Worm (Caenorhabditis elegans) whole organism, L2 larva: Measurements from ENCODE around the gene C33A12.19.

Experiments
- F13H6.1 ChIP-seq: sonication (generic microtip); optimal IDR thresholded peaks from 2 replicates; lab custom pipeline; 2016; ENCODE audit warnings: missing genetic modification characterization, missing compliant biosample characterization
- Y55F3AM.14 ChIP-seq: fragments of 200-800 bp; sonication (Bioruptor generic); optimal IDR thresholded peaks from 2 replicates; lab custom pipeline; 2018; ENCODE audit warnings: mild to moderate bottlenecking, missing genetic modification characterization, missing compliant biosample characterization
- ZK546.5 ChIP-seq: sonication (generic microtip); optimal IDR thresholded peaks from 2 replicates; lab custom pipeline; 2017; ENCODE audit warnings: missing biosample characterization, missing genetic modification characterization
- alr-1 ChIP-seq: fragments of 150-350 bp; optimal IDR thresholded peaks from 2 replicates; lab custom pipeline; 2014; ENCODE audit warnings: missing biosample characterization, missing genetic modification characterization
- ama-1 ChIP-seq: fragments of 150-350 bp; optimal IDR thresholded peaks from 2 replicates; lab custom pipeline; 2018; ENCODE audit warnings: inconsistent platforms
- blmp-1 ChIP-seq: sonication (generic microtip); optimal IDR thresholded peaks from 2 replicates; lab custom pipeline; 2017; ENCODE audit warnings: missing genetic modification characterization, mild to moderate bottlenecking, missing compliant biosample characterization, antibody characterized with exemption, moderate library complexity; ENCODE audit not compliant: insufficient read depth
- crh-2 ChIP-seq: sonication (generic microtip); optimal IDR thresholded peaks from 2 replicates; lab custom pipeline; 2017; ENCODE audit warnings: missing biosample characterization, missing genetic modification characterization
- dmd-4 ChIP-seq: sonication (generic microtip); optimal IDR thresholded peaks from 2 replicates; lab custom pipeline; 2017; ENCODE audit warnings: missing biosample characterization, missing genetic modification characterization
- egl-27 ChIP-seq: sonication (generic microtip); optimal IDR thresholded peaks from 3 replicates; lab custom pipeline; 2017; ENCODE audit warnings: missing biosample characterization, missing genetic modification reagents, missing genetic modification characterization
- elt-1 ChIP-seq: fragments of 150-350 bp; optimal IDR thresholded peaks from 2 replicates; lab custom pipeline; 2014; ENCODE audit warnings: missing biosample characterization, missing genetic modification characterization
- gmeb-1 ChIP-seq: fragments of 150-350 bp; optimal IDR thresholded peaks from 2 replicates; lab custom pipeline; 2014; ENCODE audit warnings: missing biosample characterization, missing genetic modification characterization
- lin-11 ChIP-seq: fragments of 150-350 bp; sonication (generic microtip); optimal IDR thresholded peaks from 2 replicates; lab custom pipeline; 2014; ENCODE audit warnings: missing biosample characterization, missing genetic modification characterization, inconsistent platforms, mixed read lengths
- lin-39 ChIP-seq: fragments of 150-350 bp; optimal IDR thresholded peaks from 2 replicates; lab custom pipeline; 2014; ENCODE audit warnings: missing biosample characterization, missing genetic modification reagents, missing genetic modification characterization
- lsy-2 ChIP-seq, 2 experiments: fragments of 150-350 bp in 1 of 2; sonication (generic microtip) in 1 of 2; optimal IDR thresholded peaks; 2 replicates each; lab custom pipeline; 2014 to 2017; ENCODE audit warnings: missing biosample characterization in 2 of 2, missing genetic modification characterization in 2 of 2
- mab-5 ChIP-seq: fragments of 150-350 bp; optimal IDR thresholded peaks from 2 replicates; lab custom pipeline; 2014; ENCODE audit warnings: missing biosample characterization, missing genetic modification characterization
- mbf-1 ChIP-seq: sonication (generic microtip); optimal IDR thresholded peaks from 2 replicates; lab custom pipeline; 2017; ENCODE audit warnings: missing biosample characterization, missing genetic modification characterization
- mdl-1 ChIP-seq, 2 experiments: fragments of 150-350 bp in 1 of 2; sonication (generic microtip) in 1 of 2; optimal IDR thresholded peaks; 2 replicates each; lab custom pipeline; 2017; ENCODE audit warnings: missing biosample characterization in 2 of 2, missing genetic modification characterization in 2 of 2
- nhr-11 ChIP-seq: fragments of 150-350 bp; optimal IDR thresholded peaks from 2 replicates; lab custom pipeline; 2014; ENCODE audit warnings: missing biosample characterization, missing genetic modification characterization
- nhr-12 ChIP-seq: fragments of 150-350 bp; optimal IDR thresholded peaks from 2 replicates; lab custom pipeline; 2014; ENCODE audit warnings: missing biosample characterization, missing genetic modification characterization
- nhr-129 ChIP-seq: fragments of 150-350 bp; optimal IDR thresholded peaks from 2 replicates; lab custom pipeline; 2014; ENCODE audit warnings: missing biosample characterization, missing genetic modification characterization
- nhr-21 ChIP-seq: fragments of 150-350 bp; optimal IDR thresholded peaks from 2 replicates; lab custom pipeline; 2014; ENCODE audit warnings: missing biosample characterization, missing genetic modification characterization
- nhr-237 ChIP-seq: fragments of 150-350 bp; optimal IDR thresholded peaks from 2 replicates; lab custom pipeline; 2014; ENCODE audit warnings: missing biosample characterization, missing genetic modification characterization
- sem-4 ChIP-seq: fragments of 150-350 bp; optimal IDR thresholded peaks from 2 replicates; lab custom pipeline; 2014; ENCODE audit warnings: missing biosample characterization, missing genetic modification reagents, missing genetic modification characterization
- sma-3 ChIP-seq: sonication (generic microtip); optimal IDR thresholded peaks from 2 replicates; lab custom pipeline; 2016; ENCODE audit warnings: missing genetic modification reagents, missing genetic modification characterization, missing compliant biosample characterization
- sma-9 ChIP-seq, 2 experiments: fragments of 150-350 bp in 1 of 2; sonication (generic microtip) in 1 of 2; optimal IDR thresholded peaks; 2 replicates each; lab custom pipeline; 2014 to 2016; ENCODE audit warnings: missing genetic modification characterization in 2 of 2, mild to moderate bottlenecking in 1 of 2, missing biosample characterization in 1 of 2, missing compliant biosample characterization in 1 of 2, missing genetic modification reagents in 1 of 2, moderate library complexity in 1 of 2
- snpc-4 ChIP-seq: fragments of 150-350 bp; optimal IDR thresholded peaks from 2 replicates; lab custom pipeline; 2014; ENCODE audit warnings: missing biosample characterization, missing genetic modification characterization
- unc-39 ChIP-seq: fragments of 150-350 bp; optimal IDR thresholded peaks from 2 replicates; lab custom pipeline; 2014; ENCODE audit warnings: missing biosample characterization, missing genetic modification characterization
- unc-55 ChIP-seq: fragments of 150-350 bp; sonication (generic microtip); optimal IDR thresholded peaks from 3 replicates; lab custom pipeline; 2014; ENCODE audit warnings: missing biosample characterization, missing genetic modification reagents, missing genetic modification characterization
- unc-62 ChIP-seq: fragments of 150-350 bp; optimal IDR thresholded peaks from 2 replicates; lab custom pipeline; 2014; ENCODE audit warnings: missing biosample characterization, missing genetic modification reagents, missing genetic modification characterization
- zag-1 ChIP-seq: fragments of 150-350 bp; optimal IDR thresholded peaks from 2 replicates; lab custom pipeline; 2014; ENCODE audit warnings: missing biosample characterization, missing genetic modification characterization
- ztf-11 ChIP-seq: sonication (generic microtip); optimal IDR thresholded peaks from 2 replicates; lab custom pipeline; 2017; ENCODE audit warnings: missing biosample characterization, missing genetic modification characterization
- ztf-4 ChIP-seq: fragments of 150-350 bp; optimal IDR thresholded peaks from 2 replicates; lab custom pipeline; 2014; ENCODE audit warnings: missing biosample characterization, missing genetic modification characterization

C33A12.19 gene

ce11 chrIV:9490320-9490719 lies 26.5 kb upstream of the C33A12.19 start, which contains the start of gene sru-6:
sru-6 (plus strand) TSS chrIV:9490620.
- TF ChIP-seq ztf-4 (tag; lab: Kevin White, UChicago) = no peak
- no peak for TF ChIP-seq nhr-129 (tag; lab: Kevin White, UChicago)
- TF ChIP-seq dmd-4 (tag; lab: Kevin White, UChicago) = no peak
- no peak for TF ChIP-seq alr-1 (tag; lab: Kevin White, UChicago)
- TF ChIP-seq nhr-12 (tag; lab: Kevin White, UChicago) = no peak
- TF ChIP-seq unc-55 (GFP tag; lab: Kevin White, UChicago) = no peak
- no peak for TF ChIP-seq mab-5 (tag; lab: Kevin White, UChicago)
- TF ChIP-seq snpc-4 (tag; lab: Kevin White, UChicago) = no peak
- TF ChIP-seq ama-1 (lab: Kevin White, UChicago) = no peak
- TF ChIP-seq sem-4 (tag; lab: Kevin White, UChicago) = no peak
- TF ChIP-seq lin-39 (tag; lab: Kevin White, UChicago) = no peak
- TF ChIP-seq blmp-1 (tag; lab: Kevin White, UChicago) = no peak
- TF ChIP-seq elt-1 (tag; lab: Kevin White, UChicago) = no peak
- TF ChIP-seq mdl-1 (tag; optimal IDR thresholded peaks at IDR 0.05; lab: Kevin White, UChicago) = no peak
- no peak for TF ChIP-seq nhr-237 (tag; lab: Kevin White, UChicago)
- no peak for TF ChIP-seq zag-1 (tag; lab: Kevin White, UChicago)
- no peak for TF ChIP-seq ztf-11 (tag; lab: Kevin White, UChicago)

- TF ChIP-seq crh-2 (tag; lab: Kevin White, UChicago) (no peak), lin-39 (tag; lab: Kevin White, UChicago) (no peak), egl-27 (tag; lab: Kevin White, UChicago) (no peak), ztf-4 (tag; lab: Kevin White, UChicago) (no peak), mdl-1 (tag; optimal IDR thresholded peaks at IDR 0.05; lab: Kevin White, UChicago) (no peak)
Observed at ce11 chrIV:9496306-9496705, 20.5 kb upstream of the C33A12.19 start, which contains the start of gene sru-3. sru-3 (plus strand) TSS chrIV:9496606.

ce11 chrIV:9498088-9498487 lies 18.7 kb upstream of the C33A12.19 start, which contains the start of gene sru-4:
sru-4 (plus strand) TSS chrIV:9498388.
- no peak for TF ChIP-seq unc-55 (GFP tag; lab: Kevin White, UChicago)
- no peak for TF ChIP-seq alr-1 (tag; lab: Kevin White, UChicago)
- TF ChIP-seq unc-39 (tag; lab: Kevin White, UChicago) = no peak
- no peak for TF ChIP-seq unc-62 (GFP tag; lab: Kevin White, UChicago)
- no peak for TF ChIP-seq ZK546.5 (tag; lab: Kevin White, UChicago)
- no peak for TF ChIP-seq crh-2 (tag; lab: Kevin White, UChicago)
- TF ChIP-seq, all 48 proteins: peak for 0

ce11 chrIV:9499636-9500035 lies 17.2 kb upstream of the C33A12.19 start:
- TF ChIP-seq sma-9 (GFP tag; optimal IDR thresholded peaks at IDR 0.05; lab: Kevin White, UChicago) = no peak
- TF ChIP-seq sma-9 (tag; optimal IDR thresholded peaks at IDR 0.05; lab: Kevin White, UChicago) = no peak
- no peak for TF ChIP-seq F13H6.1 (tag; lab: Kevin White, UChicago)
- TF ChIP-seq sma-3 (GFP tag; lab: Kevin White, UChicago) = no peak
- no peak for TF ChIP-seq nhr-11 (tag; lab: Kevin White, UChicago)
- no peak for TF ChIP-seq crh-2 (tag; lab: Kevin White, UChicago)
- TF ChIP-seq mbf-1 (tag; lab: Kevin White, UChicago) = no peak
- TF ChIP-seq gmeb-1 (tag; lab: Kevin White, UChicago) = no peak
- TF ChIP-seq nhr-21 (tag; lab: Kevin White, UChicago) = no peak
- no peak for TF ChIP-seq lsy-2 (tag; optimal IDR thresholded peaks at IDR 0.05; lab: Kevin White, UChicago)
- TF ChIP-seq Y55F3AM.14 = no peak

ce11 chrIV:9500100-9500499 lies 16.7 kb upstream of the C33A12.19 start, which contains the start of gene ugt-21:
ugt-21 (plus strand) TSS chrIV:9500311.
- TF ChIP-seq sma-9 (GFP tag; optimal IDR thresholded peaks at IDR 0.05; lab: Kevin White, UChicago) = peak; percentile 31
- TF ChIP-seq sma-9 (tag; optimal IDR thresholded peaks at IDR 0.05; lab: Kevin White, UChicago) = no peak
- TF ChIP-seq lin-11 (tag; lab: Kevin White, UChicago) = no peak
